Worm (Caenorhabditis elegans): ENCODE measurements around the gene Y94H6A.5.

Y94H6A.5 gene

DNA sequence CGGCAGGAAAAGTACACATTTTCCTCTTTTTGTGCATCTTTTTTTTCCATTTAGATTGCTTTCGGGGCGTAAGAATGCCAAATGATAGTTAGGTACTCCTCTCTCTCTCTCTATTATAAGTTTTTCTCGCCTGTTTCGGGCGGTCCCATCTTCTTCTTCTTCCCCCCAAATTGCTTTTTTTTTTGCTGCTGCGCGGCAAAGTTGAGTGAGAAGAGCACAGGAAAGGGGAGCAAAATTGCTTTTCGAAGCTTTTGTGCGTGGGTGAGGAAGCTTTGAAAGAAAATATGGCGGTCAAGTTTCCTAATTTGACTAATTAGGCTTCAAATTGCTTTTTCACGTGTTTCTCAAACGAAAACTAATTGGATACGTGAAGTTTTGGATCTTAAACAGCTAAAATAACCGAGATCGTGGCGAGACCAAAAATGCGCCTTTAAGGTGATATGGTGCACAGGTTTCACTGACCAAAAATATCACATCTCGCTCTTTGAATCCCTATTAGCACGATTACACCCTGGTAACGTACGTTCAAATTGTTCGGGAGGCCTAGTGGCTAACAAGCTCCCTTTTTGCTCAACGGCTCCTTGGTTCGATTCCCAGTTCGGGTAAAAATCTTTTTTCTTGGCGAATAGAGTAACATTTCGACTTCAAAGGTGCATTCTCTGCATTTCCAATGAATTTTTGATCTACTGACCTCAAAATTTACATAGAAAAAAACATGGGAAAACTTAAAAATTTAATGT, 47.2 kb downstream of the Y94H6A.5 start:
- TF ChIP-seq lin-26 (GFP tag; IDR thresholded peaks at IDR 0.05) (peak; percentile 41; the same call in 1 of the 2 replicates), F10E7.11 (tag; optimal IDR thresholded peaks at IDR 0.05) (no peak), F49E8.2 (tag; optimal IDR thresholded peaks at IDR 0.05; ENCODE audit: insufficient read depth) (peak; percentile 0), tbp1 (GFP tag; optimal IDR thresholded peaks at IDR 0.05) (peak; percentile 88), B0261.1 (tag; optimal IDR thresholded peaks at IDR 0.05) (peak; percentile 57), hrde-1 (tag; optimal IDR thresholded peaks at IDR 0.05; ENCODE audit: borderline replicate concordance) (no peak), rpc-1 (optimal IDR thresholded peaks at IDR 0.05) (peak; percentile 62), rpc-1 (tag; optimal IDR thresholded peaks at IDR 0.05) (peak; percentile 65), hmg-1.2 (GFP tag; IDR thresholded peaks at IDR 0.05) (0 out of 2 replicates have a peak, but pooled peaks have one; percentile 28), lin-40 (tag; optimal IDR thresholded peaks at IDR 0.05) (no peak), madf-6 (GFP tag; IDR thresholded peaks at IDR 0.05) (peak; percentile 36; the same call in 1 of the 2 replicates)

DNA sequence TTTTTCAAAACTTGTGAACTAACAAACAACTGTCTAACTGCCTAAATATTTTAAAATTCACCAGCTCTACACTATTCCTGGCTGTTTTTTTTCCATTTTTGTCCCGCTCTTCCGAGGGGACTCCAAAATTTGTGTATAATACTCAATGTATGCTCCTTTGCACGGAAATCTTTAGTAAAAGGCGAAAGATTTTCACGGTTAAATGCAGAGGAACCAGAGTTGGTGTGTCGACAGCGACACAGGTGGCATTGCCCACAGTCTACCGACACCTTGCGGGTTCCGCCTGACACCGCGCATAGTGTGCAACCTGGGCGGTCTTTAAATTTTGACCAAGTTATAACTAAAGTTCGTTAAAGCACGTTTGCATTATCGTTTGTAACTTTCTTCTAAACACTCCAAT, 48.8 kb downstream of the Y94H6A.5 start:
- no peak for TF ChIP-seq die-1 (tag; optimal IDR thresholded peaks at IDR 0.05)
- no peak for TF ChIP-seq akir-1 (GFP tag; optimal IDR thresholded peaks at IDR 0.05)
- peak; percentile 38 for TF ChIP-seq zim-3 (tag; optimal IDR thresholded peaks at IDR 0.05)
- peak; percentile 80 for TF ChIP-seq attf-6 (GFP tag; IDR thresholded peaks at IDR 0.05)
- peak; percentile 92 for TF ChIP-seq hmg-1.2 (GFP tag; IDR thresholded peaks at IDR 0.05)
- peak; percentile 67 for TF ChIP-seq F33H1.4 (GFP tag; IDR thresholded peaks at IDR 0.05)
- TF ChIP-seq mel-28 (tag; optimal IDR thresholded peaks at IDR 0.05; ENCODE audit: borderline replicate concordance), result no peak
- TF ChIP-seq B0035.1 (tag; optimal IDR thresholded peaks at IDR 0.05), result no peak
- TF ChIP-seq bed-2 (GFP tag; IDR thresholded peaks at IDR 0.05), result no peak
- peak; percentile 88 for TF ChIP-seq rcor-1 (GFP tag; IDR thresholded peaks at IDR 0.05)
- no peak for TF ChIP-seq lin-35 (GFP tag; optimal IDR thresholded peaks at IDR 0.05)
- no peak for TF ChIP-seq gei-17 (GFP tag; optimal IDR thresholded peaks at IDR 0.05)
- TF ChIP-seq rec-8 (tag; optimal IDR thresholded peaks at IDR 0.05), result peak in 1 of 2 experiments; percentile 16
- TF ChIP-seq madf-10 (tag; optimal IDR thresholded peaks at IDR 0.05), result no peak
- TF ChIP-seq rpc-1 (optimal IDR thresholded peaks at IDR 0.05), result no peak
- TF ChIP-seq rpc-1 (tag; optimal IDR thresholded peaks at IDR 0.05), result peak; percentile 4
- peak; percentile 56; the same call in 1 of the 2 replicates for TF ChIP-seq Y53G8AR.9 (GFP tag; conservative IDR thresholded peaks at IDR 0.05)
- no peak for TF ChIP-seq chd-7 (tag; optimal IDR thresholded peaks at IDR 0.05)
- no peak for TF ChIP-seq Y67H2A.10 (GFP tag; conservative IDR thresholded peaks at IDR 0.05)
- peak; percentile 86 for TF ChIP-seq madf-6 (GFP tag; IDR thresholded peaks at IDR 0.05)
- TF ChIP-seq B0261.1 (tag; optimal IDR thresholded peaks at IDR 0.05), result peak; percentile 46
- peak; percentile 77 for TF ChIP-seq lsl-1 (GFP tag; optimal IDR thresholded peaks at IDR 0.05)
- TF ChIP-seq Y56A3A.18 (GFP tag; IDR thresholded peaks at IDR 0.05), result peak; percentile 46; the same call in 1 of the 2 replicates
- TF ChIP-seq mes-4 (tag; optimal IDR thresholded peaks at IDR 0.05), result no peak
- peak; percentile 87 for TF ChIP-seq dox-1 (GFP tag; IDR thresholded peaks at IDR 0.05)
- peak; percentile 68; the same call in 1 of the 2 replicates for TF ChIP-seq lin-26 (GFP tag; IDR thresholded peaks at IDR 0.05)
- TF ChIP-seq him-1 (tag; optimal IDR thresholded peaks at IDR 0.05), result peak; percentile 65
- peak; percentile 46 for TF ChIP-seq F49E8.2 (tag; optimal IDR thresholded peaks at IDR 0.05; ENCODE audit: insufficient read depth)
- no peak for TF ChIP-seq athp-1 (tag; optimal IDR thresholded peaks at IDR 0.05)
- no peak for TF ChIP-seq atf-7 (tag; optimal IDR thresholded peaks at IDR 0.05)
- TF ChIP-seq nhr-27 (tag; optimal IDR thresholded peaks at IDR 0.05), result no peak
- no peak for TF ChIP-seq F37B4.10 (GFP tag; IDR thresholded peaks at IDR 0.05)
- peak; percentile 91 for TF ChIP-seq pbrm-1 (GFP tag; IDR thresholded peaks at IDR 0.05)
- TF ChIP-seq hlh-12 (tag; optimal IDR thresholded peaks at IDR 0.05), result no peak
- no peak for TF ChIP-seq K12H6.12 (tag; optimal IDR thresholded peaks at IDR 0.05)
- TF ChIP-seq lir-1 (GFP tag; conservative IDR thresholded peaks at IDR 0.05), result no peak
- 0 out of 2 replicates have a peak, but pooled peaks have one; percentile 43 for TF ChIP-seq B0336.3 (GFP tag; IDR thresholded peaks at IDR 0.05)
- peak; percentile 85 for TF ChIP-seq mcd-1 (GFP tag; IDR thresholded peaks at IDR 0.05)
- no peak for TF ChIP-seq C06A6.2 (GFP tag; conservative IDR thresholded peaks at IDR 0.05)
- peak; percentile 81 for TF ChIP-seq snpc-3.4 (tag; optimal IDR thresholded peaks at IDR 0.05)

Measured in whole organism, young adult.